Fruit fly (Drosophila melanogaster) whole organism, pupa: ENCODE measurements around the gene CG9643.

Experiments
- CG10348 ChIP-seq: fragments of 200-800 bp; sonication (Bioruptor generic); IDR thresholded peaks from 2 replicates; pipeline ENCODE4 v1.3.6; 2022; ENCODE audit warnings: missing biosample characterization, missing genetic modification characterization
- CG12605 ChIP-seq: fragments of 200-800 bp; sonication (Bioruptor generic); IDR thresholded peaks from 2 replicates; pipeline ENCODE4 v1.3.6; 2022; ENCODE audit warnings: missing biosample characterization, missing genetic modification characterization
- CG13204 ChIP-seq: fragments of 200-800 bp; sonication (Bioruptor generic); optimal IDR thresholded peaks from 2 replicates; lab custom pipeline; 2018; ENCODE audit warnings: missing biosample characterization, mild to moderate bottlenecking, missing genetic modification characterization, moderate library complexity
- CG14655 ChIP-seq: fragments of 200-800 bp; sonication (Bioruptor generic); optimal IDR thresholded peaks from 3 replicates; lab custom pipeline; 2017; ENCODE audit warnings: mild to moderate bottlenecking, missing biosample characterization, missing genetic modification reagents, missing genetic modification characterization
- CG15710 ChIP-seq: fragments of 200-800 bp; sonication (Bioruptor generic); optimal IDR thresholded peaks from 2 replicates; lab custom pipeline; 2018; ENCODE audit warnings: missing biosample characterization, mild to moderate bottlenecking, missing genetic modification characterization, moderate library complexity
- CG17806 ChIP-seq: fragments of 200-800 bp; sonication (Bioruptor generic); optimal IDR thresholded peaks from 2 replicates; lab custom pipeline; 2018; ENCODE audit warnings: missing biosample characterization, mild to moderate bottlenecking, missing genetic modification characterization, moderate library complexity
- CG32121 ChIP-seq: fragments of 200-800 bp; sonication (Bioruptor generic); IDR thresholded peaks from 2 replicates; pipeline ENCODE4 v1.3.6; 2022; ENCODE audit warnings: missing biosample characterization, missing genetic modification characterization
- CG34367 ChIP-seq: fragments of 200-800 bp; sonication (Bioruptor generic); optimal IDR thresholded peaks from 2 replicates; lab custom pipeline; 2018; ENCODE audit warnings: missing biosample characterization, mild to moderate bottlenecking, missing genetic modification characterization
- CG4496 ChIP-seq: fragments of 200-800 bp; sonication (Bioruptor generic); IDR thresholded peaks from 3 replicates; pipeline ENCODE4 v1.3.6; 2022; ENCODE audit warnings: missing biosample characterization, missing genetic modification characterization
- CG8159 ChIP-seq: fragments of 200-800 bp; sonication (Bioruptor generic); optimal IDR thresholded peaks from 3 replicates; lab custom pipeline; 2018; ENCODE audit warnings: missing biosample characterization, mild to moderate bottlenecking, missing genetic modification characterization, moderate library complexity
- CG8301 ChIP-seq: fragments of 200-800 bp; sonication (Bioruptor generic); optimal IDR thresholded peaks from 2 replicates; lab custom pipeline; 2018; ENCODE audit warnings: missing biosample characterization, mild to moderate bottlenecking, missing genetic modification characterization
- CG9948 ChIP-seq: fragments of 200-800 bp; sonication (Bioruptor generic); optimal IDR thresholded peaks from 2 replicates; lab custom pipeline; 2018; ENCODE audit warnings: missing biosample characterization, mild to moderate bottlenecking, missing genetic modification characterization, moderate library complexity
- D1 ChIP-seq: fragments of 200-800 bp; sonication (Bioruptor generic); optimal IDR thresholded peaks from 2 replicates; lab custom pipeline; 2018; ENCODE audit warnings: missing biosample characterization, mild to moderate bottlenecking, missing genetic modification characterization, moderate library complexity
- EcR ChIP-seq: fragments of 200-800 bp; sonication (Bioruptor generic); optimal IDR thresholded peaks from 3 replicates; lab custom pipeline; 2019; ENCODE audit warnings: missing biosample characterization, missing genetic modification characterization, mild to moderate bottlenecking, moderate library complexity, missing genetic modification reagents
- Ets98B ChIP-seq: fragments of 200-800 bp; sonication (Bioruptor generic); IDR thresholded peaks from 2 replicates; pipeline ENCODE4 v1.3.6; 2022; ENCODE audit warnings: missing biosample characterization, missing genetic modification characterization
- Pif1A ChIP-seq: fragments of 200-800 bp; sonication (Bioruptor generic); optimal IDR thresholded peaks from 3 replicates; lab custom pipeline; 2016; ENCODE audit warnings: missing biosample characterization, missing genetic modification characterization
- Pif1B ChIP-seq: fragments of 200-800 bp; sonication (Bioruptor generic); optimal IDR thresholded peaks from 3 replicates; lab custom pipeline; 2016; ENCODE audit warnings: missing biosample characterization, missing genetic modification characterization
- Snoo ChIP-seq: fragments of 200-800 bp; sonication (Bioruptor generic); optimal IDR thresholded peaks from 3 replicates; lab custom pipeline; 2017; ENCODE audit warnings: missing biosample characterization, mild to moderate bottlenecking, missing genetic modification characterization, inconsistent platforms
- fd96Ca ChIP-seq: fragments of 200-800 bp; sonication (Bioruptor generic); IDR thresholded peaks from 3 replicates; pipeline ENCODE4 v1.3.6; 2022; ENCODE audit warnings: missing biosample characterization, missing genetic modification characterization
- gl ChIP-seq: fragments of 200-800 bp; sonication (Bioruptor generic); optimal IDR thresholded peaks from 2 replicates; lab custom pipeline; 2018; ENCODE audit warnings: missing biosample characterization, mild to moderate bottlenecking, missing genetic modification characterization
- rn ChIP-seq: fragments of 200-800 bp; sonication (Bioruptor generic); IDR thresholded peaks from 2 replicates; pipeline ENCODE4 v1.3.6; 2022; ENCODE audit warnings: missing biosample characterization, missing genetic modification characterization

Gene CG9643

DNA sequence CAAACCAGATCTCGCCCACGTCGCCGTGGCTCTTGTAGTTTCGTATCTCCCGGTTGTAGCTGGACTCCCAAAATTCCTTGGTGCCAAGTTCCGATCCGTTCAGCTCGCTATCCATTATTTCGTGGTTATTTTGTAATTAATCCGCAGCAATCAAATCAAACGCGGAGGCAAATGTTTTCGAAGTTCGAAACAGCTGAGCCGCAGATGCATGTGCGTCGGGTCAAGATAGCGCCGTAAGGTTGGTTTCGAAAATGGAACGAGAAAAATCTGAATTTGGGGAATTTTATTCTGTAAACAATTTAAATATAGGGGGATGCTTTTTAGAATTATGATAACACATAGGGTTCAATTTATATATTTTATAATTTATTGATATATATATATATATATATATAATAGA lies at the start of gene CG9643:
Gene CG9643 (minus strand): TSS at position 198 of the 400 bp plus-strand sequence.
- TF ChIP-seq EcR (GFP tag; lab: Kevin White, UChicago) (no peak), CG13204 (no peak), rn (GFP tag; lab: Robert Waterston, UW) (no peak), CG12605 (GFP tag; lab: Robert Waterston, UW) (no peak), Pif1A (GFP tag; lab: Kevin White, UChicago) (no peak), CG9948 (tag; lab: Kevin White, UChicago) (no peak), CG15710 (no peak), CG8159 (tag; lab: Kevin White, UChicago) (no peak), D1 (tag; lab: Kevin White, UChicago) (no peak), Pif1B (GFP tag; lab: Kevin White, UChicago) (no peak), CG34367 (no peak), CG8301 (tag; lab: Kevin White, UChicago) (no peak), CG32121 (GFP tag; lab: Robert Waterston, UW) (no peak), fd96Ca (GFP tag; lab: Robert Waterston, UW) (no peak), CG17806 (tag; lab: Kevin White, UChicago) (no peak), CG4496 (GFP tag; lab: Robert Waterston, UW) (no peak), Ets98B (GFP tag; lab: Robert Waterston, UW) (no peak), CG10348 (no peak)

DNA sequence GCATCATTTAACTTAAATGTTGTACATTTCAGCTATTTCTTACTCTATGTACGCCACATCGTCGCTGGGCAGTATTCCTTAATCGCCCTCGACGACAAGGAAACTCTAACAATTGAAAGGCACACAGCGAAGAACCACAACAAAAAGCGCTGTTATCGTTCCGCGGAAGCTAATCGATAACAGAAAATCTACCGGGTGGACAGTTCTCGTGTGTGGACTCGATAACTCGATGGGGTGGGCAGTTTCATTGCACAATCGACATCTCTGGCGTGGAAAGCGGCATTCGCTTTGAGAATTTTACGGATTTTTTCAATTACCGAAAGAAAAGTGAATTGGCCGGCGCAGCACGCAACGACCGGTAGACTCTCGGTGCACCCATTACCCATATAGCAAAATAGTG lies 43.9 kb upstream of the CG9643 start, which contains the start of the genes alpha4GT1 and Prp40:
Gene alpha4GT1 (minus strand): TSS at position 156 of the 400 bp plus-strand sequence.
Gene Prp40 (plus strand): TSS at position 241 of the 400 bp plus-strand sequence.
- TF ChIP-seq CG34367 (no peak), Pif1A (GFP tag; lab: Kevin White, UChicago) (no peak), gl (tag; lab: Kevin White, UChicago) (no peak), rn (GFP tag; lab: Robert Waterston, UW) (no peak), Snoo (tag; lab: Kevin White, UChicago) (no peak), CG14655 (GFP tag; lab: Kevin White, UChicago) (no peak), CG32121 (GFP tag; lab: Robert Waterston, UW) (no peak)

DNA sequence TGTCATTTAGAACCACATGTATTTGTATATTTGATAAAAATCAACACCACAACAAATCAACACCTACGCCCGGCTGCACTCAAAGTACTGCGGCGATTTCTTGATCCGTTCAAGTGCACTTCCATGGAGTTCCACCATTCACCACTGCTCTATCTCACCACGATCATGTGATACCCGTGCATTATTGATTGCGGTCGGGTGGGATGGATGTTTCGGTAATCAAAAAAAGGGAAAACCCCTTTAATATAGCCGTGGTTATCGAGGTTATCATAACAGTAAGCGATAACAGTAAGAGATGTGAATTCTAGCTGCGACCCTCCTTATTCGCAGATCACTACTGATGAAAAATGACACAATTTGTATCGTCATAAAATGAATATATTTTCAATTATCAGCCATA lies 39.1 kb upstream of the CG9643 start, which contains the start of the genes CG17224 and CG17264:
Gene CG17224 (minus strand): TSS at position 97 of the 400 bp plus-strand sequence.
Gene CG17264 (plus strand): TSS at position 297 of the 400 bp plus-strand sequence.
- TF ChIP-seq Snoo (tag; lab: Kevin White, UChicago) = no peak
- TF ChIP-seq gl (tag; lab: Kevin White, UChicago) = no peak
- no peak for TF ChIP-seq Pif1A (GFP tag; lab: Kevin White, UChicago)
- TF ChIP-seq rn (GFP tag; lab: Robert Waterston, UW) = no peak
- TF ChIP-seq CG15710 = no peak
- TF ChIP-seq CG9948 (tag; lab: Kevin White, UChicago) = no peak
- TF ChIP-seq CG10348 = no peak
- no peak for TF ChIP-seq CG17806 (tag; lab: Kevin White, UChicago)
- TF ChIP-seq CG32121 (GFP tag; lab: Robert Waterston, UW) = no peak
- TF ChIP-seq CG14655 (GFP tag; lab: Kevin White, UChicago) = no peak
- no peak for TF ChIP-seq CG13204
- TF ChIP-seq Ets98B (GFP tag; lab: Robert Waterston, UW) = no peak
- TF ChIP-seq CG34367 = no peak

DNA sequence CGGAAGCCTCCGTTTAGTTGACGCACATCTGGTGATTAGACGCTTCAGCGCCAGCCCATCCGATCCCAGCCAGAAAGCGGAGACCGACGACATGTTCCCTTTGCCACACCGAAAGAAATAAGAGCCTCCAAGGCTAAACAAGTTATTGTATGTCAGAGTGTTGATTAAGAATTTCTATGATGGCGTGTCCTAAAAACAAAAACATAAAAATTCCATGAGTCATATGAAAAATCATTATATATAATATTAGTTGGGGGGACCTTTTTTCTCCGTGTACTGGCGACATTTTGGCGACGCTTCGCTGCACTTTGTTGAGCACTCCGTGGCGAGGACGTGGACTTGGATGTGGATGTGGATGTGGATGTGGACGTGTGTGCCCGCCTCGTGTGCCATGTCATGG lies 33.7 kb upstream of the CG9643 start:
- TF ChIP-seq CG17806 (tag; lab: Kevin White, UChicago) (peak; percentile 59), CG8301 (tag; lab: Kevin White, UChicago) (peak; percentile 67), CG32121 (GFP tag; lab: Robert Waterston, UW) (peak; percentile 69), Pif1B (GFP tag; lab: Kevin White, UChicago) (peak; percentile 44), CG9948 (tag; lab: Kevin White, UChicago) (peak; percentile 57), CG8159 (tag; lab: Kevin White, UChicago) (no peak), fd96Ca (GFP tag; lab: Robert Waterston, UW) (peak; percentile 74; the same call in 2 of the 3 replicates), CG4496 (GFP tag; lab: Robert Waterston, UW) (peak; percentile 86), CG34367 (peak; percentile 39), CG13204 (no peak), gl (tag; lab: Kevin White, UChicago) (no peak), EcR (GFP tag; lab: Kevin White, UChicago) (no peak), CG12605 (GFP tag; lab: Robert Waterston, UW) (peak; percentile 54; the same call in 1 of the 2 replicates), CG15710 (peak; percentile 52), rn (GFP tag; lab: Robert Waterston, UW) (no peak), Ets98B (GFP tag; lab: Robert Waterston, UW) (peak; percentile 80), CG10348 (no peak), CG14655 (GFP tag; lab: Kevin White, UChicago) (peak; percentile 81), D1 (tag; lab: Kevin White, UChicago) (no peak), Snoo (tag; lab: Kevin White, UChicago) (peak; percentile 12), Pif1A (GFP tag; lab: Kevin White, UChicago) (peak; percentile 69)

DNA sequence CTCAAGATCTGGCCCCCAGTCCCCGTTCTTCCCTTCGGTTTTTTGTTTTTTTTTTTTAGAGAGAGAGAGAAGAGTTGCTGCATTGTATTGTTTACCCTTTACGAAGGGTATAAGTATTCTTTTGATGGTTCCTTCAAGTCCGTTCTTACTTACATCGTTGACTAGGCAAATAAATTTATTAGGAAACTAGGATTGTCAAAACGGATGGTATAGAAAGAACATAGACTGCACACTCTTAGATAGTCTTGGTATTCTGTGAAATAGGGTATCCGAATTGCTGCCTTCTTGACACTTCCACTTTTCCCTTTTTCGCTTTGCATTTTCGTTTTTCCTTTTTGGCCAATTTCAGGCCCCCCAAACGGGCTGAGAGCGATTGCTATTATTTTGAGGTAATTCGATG lies 32.4 kb upstream of the CG9643 start:
- TF ChIP-seq D1 (tag; lab: Kevin White, UChicago) (no peak), CG8159 (tag; lab: Kevin White, UChicago) (peak; percentile 80), rn (GFP tag; lab: Robert Waterston, UW) (no peak), EcR (GFP tag; lab: Kevin White, UChicago) (no peak), CG14655 (GFP tag; lab: Kevin White, UChicago) (peak; percentile 57), Pif1B (GFP tag; lab: Kevin White, UChicago) (peak; percentile 79), CG10348 (no peak), gl (tag; lab: Kevin White, UChicago) (peak; percentile 21), CG4496 (GFP tag; lab: Robert Waterston, UW) (peak; percentile 60; the same call in 2 of the 3 replicates), CG15710 (peak; percentile 73), Pif1A (GFP tag; lab: Kevin White, UChicago) (peak; percentile 75), CG17806 (tag; lab: Kevin White, UChicago) (peak; percentile 70), CG9948 (tag; lab: Kevin White, UChicago) (peak; percentile 57), CG8301 (tag; lab: Kevin White, UChicago) (peak; percentile 38), fd96Ca (GFP tag; lab: Robert Waterston, UW) (peak; percentile 60; the same call in 2 of the 3 replicates), CG13204 (peak; percentile 22), CG34367 (peak; percentile 66), Snoo (tag; lab: Kevin White, UChicago) (peak; percentile 78), Ets98B (GFP tag; lab: Robert Waterston, UW) (no peak)
